Fruit fly (Drosophila melanogaster) whole organism, embryonic: ENCODE measurements around the gene CG43737.

Source experiments
- Awh ChIP-seq: fragments of 200-800 bp; sonication (Bioruptor generic); IDR thresholded peaks from 2 replicates; pipeline ENCODE4, ENCODE4 v1.3.6; 2022; ENCODE audit warnings: missing biosample characterization, missing genetic modification characterization
- Blimp-1 ChIP-seq: fragments of 200-800 bp; sonication (Bioruptor generic); optimal IDR thresholded peaks from 3 replicates; lab custom pipeline; 2018; ENCODE audit warnings: missing biosample characterization, missing genetic modification characterization, mild to moderate bottlenecking, moderate library complexity, missing genetic modification reagents
- CG10267 ChIP-seq: fragments of 200-800 bp; sonication (Bioruptor generic); optimal IDR thresholded peaks from 2 replicates; lab custom pipeline; 2018; ENCODE audit warnings: missing biosample characterization, mild to moderate bottlenecking, missing genetic modification characterization, moderate library complexity
- CG12744 ChIP-seq: fragments of 200-800 bp; sonication (Bioruptor generic); optimal IDR thresholded peaks from 2 replicates; lab custom pipeline; 2016; ENCODE audit warnings: missing biosample characterization, missing genetic modification characterization
- CG15011 ChIP-seq: fragments of 200-800 bp; sonication (Bioruptor generic); optimal IDR thresholded peaks from 3 replicates; lab custom pipeline; 2018; ENCODE audit warnings: missing biosample characterization, mild to moderate bottlenecking, missing genetic modification characterization
- CG16779 ChIP-seq: fragments of 200-800 bp; sonication (Bioruptor generic); IDR thresholded peaks from 2 replicates; pipeline ENCODE4 v1.3.6; 2022; ENCODE audit warnings: missing biosample characterization, missing genetic modification characterization
- CG18476 ChIP-seq: fragments of 200-800 bp; sonication (Bioruptor generic); optimal IDR thresholded peaks from 2 replicates; lab custom pipeline; 2016; ENCODE audit warnings: missing biosample characterization, mild to moderate bottlenecking, missing genetic modification characterization
- CG3065 ChIP-seq: fragments of 200-800 bp; sonication (Bioruptor generic); optimal IDR thresholded peaks from 2 replicates; lab custom pipeline; 2016; ENCODE audit warnings: missing biosample characterization, missing genetic modification characterization
- CG9876 ChIP-seq: fragments of 200-800 bp; sonication (Bioruptor generic); optimal IDR thresholded peaks from 2 replicates; lab custom pipeline; 2016; ENCODE audit warnings: missing biosample characterization, missing genetic modification characterization
- CHES-1-like ChIP-seq: fragments of 200-800 bp; sonication (Bioruptor generic); optimal IDR thresholded peaks from 2 replicates; lab custom pipeline; 2016; ENCODE audit warnings: missing biosample characterization, missing genetic modification characterization
- CTCF ChIP-seq: fragments of 200-800 bp; sonication (Bioruptor generic); optimal IDR thresholded peaks from 2 replicates; lab custom pipeline; 2017; ENCODE audit warnings: missing biosample characterization, mild to moderate bottlenecking, missing genetic modification characterization, moderate library complexity
- Chrac-16 ChIP-seq: fragments of 200-800 bp; sonication (Bioruptor generic); optimal IDR thresholded peaks from 3 replicates; lab custom pipeline; 2016; ENCODE audit warnings: missing biosample characterization, missing genetic modification characterization
- Deaf1 ChIP-seq: fragments of 200-800 bp; optimal IDR thresholded peaks from 3 replicates; lab custom pipeline; 2019; ENCODE audit warnings: missing biosample characterization, mild to moderate bottlenecking, missing genetic modification characterization, moderate library complexity
- Dip3 ChIP-seq: fragments of 200-800 bp; sonication (Bioruptor generic); optimal IDR thresholded peaks from 3 replicates; lab custom pipeline; 2016; ENCODE audit warnings: missing biosample characterization, missing genetic modification characterization
- Drgx ChIP-seq: fragments of 200-800 bp; sonication (Bioruptor generic); IDR thresholded peaks from 2 replicates; pipeline ENCODE4 v1.3.6; 2022; ENCODE audit warnings: missing biosample characterization, missing genetic modification characterization
- E2f2 ChIP-seq: fragments of 200-800 bp; sonication (Bioruptor generic); IDR thresholded peaks from 2 replicates; pipeline ENCODE4 v1.3.6; 2022; ENCODE audit warnings: missing biosample characterization, missing genetic modification characterization
- ERR ChIP-seq: fragments of 200-800 bp; sonication (Bioruptor generic); optimal IDR thresholded peaks from 2 replicates; lab custom pipeline; 2016; ENCODE audit warnings: missing biosample characterization, missing genetic modification characterization
- Gsc ChIP-seq: fragments of 200-800 bp; sonication (Bioruptor generic); IDR thresholded peaks from 2 replicates; pipeline ENCODE4 v1.3.6; 2022; ENCODE audit warnings: missing biosample characterization, missing genetic modification characterization
- HLH54F ChIP-seq: fragments of 200-800 bp; sonication (Bioruptor generic); optimal IDR thresholded peaks from 3 replicates; lab custom pipeline; 2016; ENCODE audit warnings: missing biosample characterization, missing genetic modification characterization
- Hsf ChIP-seq: fragments of 200-800 bp; sonication (Bioruptor generic); optimal IDR thresholded peaks from 3 replicates; lab custom pipeline; 2016; ENCODE audit warnings: missing biosample characterization, missing genetic modification characterization
- MESR4 ChIP-seq: fragments of 200-800 bp; sonication (Bioruptor generic); optimal IDR thresholded peaks from 2 replicates; lab custom pipeline; 2018; ENCODE audit warnings: missing biosample characterization, mild to moderate bottlenecking, missing genetic modification characterization, moderate library complexity
- Tbp ChIP-seq: fragments of >200 bp; optimal IDR thresholded peaks from 2 replicates; lab custom pipeline; 2018; ENCODE audit warnings: missing biosample characterization, missing genetic modification characterization
- abd-A ChIP-seq: fragments of 200-800 bp; sonication (Bioruptor generic); optimal IDR thresholded peaks from 3 replicates; lab custom pipeline; 2019; ENCODE audit warnings: missing biosample characterization, mild to moderate bottlenecking, missing genetic modification characterization, moderate library complexity
- al ChIP-seq: fragments of 200-800 bp; sonication (Bioruptor generic); IDR thresholded peaks from 2 replicates; pipeline ENCODE4 v1.3.6; 2022; ENCODE audit warnings: missing biosample characterization, missing genetic modification characterization
- bbx ChIP-seq: fragments of 200-800 bp; sonication (Bioruptor generic); IDR thresholded peaks from 2 replicates; pipeline ENCODE4 v1.3.6; 2022; ENCODE audit warnings: missing biosample characterization, missing genetic modification characterization; ENCODE audit not compliant: partially characterized antibody
- bsh ChIP-seq, 2 experiments: fragments of 200-800 bp; sonication (Bioruptor generic); optimal IDR thresholded peaks; 2 replicates each; lab custom pipeline; 2017 to 2018; ENCODE audit warnings: mild to moderate bottlenecking in 2 of 2, missing biosample characterization in 2 of 2, missing genetic modification characterization in 2 of 2, moderate library complexity in 1 of 2
- ci ChIP-seq: fragments of 200-800 bp; sonication (Bioruptor generic); IDR thresholded peaks from 3 replicates; pipeline ENCODE4 v1.3.6; 2022; ENCODE audit warnings: missing biosample characterization, missing genetic modification characterization
- corto ChIP-seq: fragments of 200-800 bp; sonication (Bioruptor generic); optimal IDR thresholded peaks from 2 replicates; lab custom pipeline; 2016; ENCODE audit warnings: missing biosample characterization, mild to moderate bottlenecking, missing genetic modification characterization, moderate library complexity
- gcm2 ChIP-seq: fragments of 200-800 bp; sonication (Bioruptor generic); optimal IDR thresholded peaks from 2 replicates; lab custom pipeline; 2016; ENCODE audit warnings: missing biosample characterization, missing genetic modification characterization
- gfzf ChIP-seq: fragments of 200-800 bp; sonication (Bioruptor generic); optimal IDR thresholded peaks from 2 replicates; lab custom pipeline; 2016; ENCODE audit warnings: missing biosample characterization, mild to moderate bottlenecking, missing genetic modification characterization, moderate library complexity
- gsb-n ChIP-seq: fragments of 200-800 bp; sonication (Bioruptor generic); optimal IDR thresholded peaks from 3 replicates; lab custom pipeline; 2018; ENCODE audit warnings: missing biosample characterization, mild to moderate bottlenecking, missing genetic modification characterization
- lab ChIP-seq: fragments of 200-800 bp; sonication (Bioruptor generic); optimal IDR thresholded peaks from 3 replicates; lab custom pipeline; 2017; ENCODE audit warnings: missing biosample characterization, missing genetic modification characterization, mild to moderate bottlenecking, moderate library complexity, missing genetic modification reagents
- onecut ChIP-seq: fragments of 200-800 bp; sonication (Bioruptor generic); IDR thresholded peaks from 2 replicates; pipeline ENCODE4 v1.3.6; 2022; ENCODE audit warnings: missing biosample characterization, missing genetic modification characterization
- pros ChIP-seq: fragments of 200-800 bp; sonication (Bioruptor generic); optimal IDR thresholded peaks from 3 replicates; lab custom pipeline; 2019; ENCODE audit warnings: missing biosample characterization, mild to moderate bottlenecking, missing genetic modification characterization, moderate library complexity
- run ChIP-seq: fragments of 200-800 bp; sonication (Bioruptor generic); optimal IDR thresholded peaks from 3 replicates; lab custom pipeline; 2018; ENCODE audit warnings: missing biosample characterization, mild to moderate bottlenecking, missing genetic modification characterization
- salm ChIP-seq: fragments of 200-800 bp; sonication (Bioruptor generic); optimal IDR thresholded peaks from 2 replicates; lab custom pipeline; 2018; ENCODE audit warnings: missing biosample characterization, mild to moderate bottlenecking, missing genetic modification characterization
- scrt ChIP-seq: fragments of 200-800 bp; sonication (Bioruptor generic); optimal IDR thresholded peaks from 2 replicates; lab custom pipeline; 2018; ENCODE audit warnings: missing biosample characterization, mild to moderate bottlenecking, missing genetic modification characterization, moderate library complexity
- sd ChIP-seq: fragments of 200-800 bp; sonication (Bioruptor generic); optimal IDR thresholded peaks from 3 replicates; lab custom pipeline; 2018; ENCODE audit warnings: missing biosample characterization, mild to moderate bottlenecking, missing genetic modification characterization, moderate library complexity
- sens ChIP-seq: fragments of 200-800 bp; sonication (Bioruptor generic); peaks from one replicate; lab custom pipeline; 2016; ENCODE audit warnings: missing biosample characterization, missing genetic modification characterization
- sqz ChIP-seq: fragments of 200-800 bp; sonication (Bioruptor generic); optimal IDR thresholded peaks from 3 replicates; lab custom pipeline; 2018; ENCODE audit warnings: missing biosample characterization, mild to moderate bottlenecking, missing genetic modification characterization
- tap ChIP-seq: fragments of 200-800 bp; optimal IDR thresholded peaks from 3 replicates; lab custom pipeline; 2019; ENCODE audit warnings: missing biosample characterization, mild to moderate bottlenecking, missing genetic modification characterization, moderate library complexity
- vvl ChIP-seq: fragments of 200-800 bp; sonication (Bioruptor generic); IDR thresholded peaks from 2 replicates; pipeline ENCODE4 v1.3.6; 2022; ENCODE audit warnings: missing biosample characterization, missing genetic modification characterization

The CG43737 gene

dm6 chrX:15143267-15143830 lies 31.9 kb upstream of the CG43737 start (continued):
- no peak for TF ChIP-seq HLH54F (GFP tag; lab: Kevin White, UChicago)
- TF ChIP-seq, all 482 proteins: peak for 9

dm6 chrX:15147069-15147468 lies 28.2 kb upstream of the CG43737 start:
- peak; percentile 98 for TF ChIP-seq pros (GFP tag; lab: Kevin White, UChicago)
- no peak for TF ChIP-seq al (GFP tag; lab: Robert Waterston, UW)
- TF ChIP-seq salm, result no peak
- no peak for TF ChIP-seq CG16779
- no peak for TF ChIP-seq CTCF (GFP tag; lab: Kevin White, UChicago)
- no peak for TF ChIP-seq Tbp (GFP tag; lab: Kevin White, UChicago)
- no peak for TF ChIP-seq run (tag; lab: Kevin White, UChicago)
- no peak for TF ChIP-seq lab (GFP tag; lab: Kevin White, UChicago)
- peak; percentile 88 for TF ChIP-seq Blimp-1 (GFP tag; lab: Kevin White, UChicago)
- no peak for TF ChIP-seq corto (GFP tag; lab: Kevin White, UChicago)
- no peak for TF ChIP-seq CG10267
- TF ChIP-seq MESR4 (GFP tag; lab: Kevin White, UChicago), result no peak
- no peak for TF ChIP-seq E2f2 (GFP tag; lab: Robert Waterston, UW)

- TF ChIP-seq CG3065 (GFP tag; lab: Kevin White, UChicago) (no peak), Deaf1 (tag; lab: Kevin White, UChicago) (peak; percentile 7), bsh (GFP tag; optimal IDR thresholded peaks at IDR 0.05; lab: Kevin White, UChicago) (peak in 1 of 2 experiments; percentile 5), bbx (GFP tag; lab: Robert Waterston, UW) (no peak), Dip3 (GFP tag; lab: Kevin White, UChicago) (no peak), Blimp-1 (GFP tag; lab: Kevin White, UChicago) (peak; percentile 64), ERR (GFP tag; lab: Kevin White, UChicago) (no peak), CG18476 (GFP tag; lab: Kevin White, UChicago) (no peak), sens (GFP tag; lab: Kevin White, UChicago) (peak; percentile 33), gcm2 (GFP tag; lab: Kevin White, UChicago) (no peak)
Observed at dm6 chrX:15150261-15150660, 25.0 kb upstream of the CG43737 start.

- no peak for TF ChIP-seq CG15011 (GFP tag; lab: Kevin White, UChicago)
- TF ChIP-seq Drgx (GFP tag; lab: Robert Waterston, UW), result peak; percentile 48; the same call in 1 of the 2 replicates
- TF ChIP-seq CG12744 (GFP tag; lab: Kevin White, UChicago), result no peak
- TF ChIP-seq ci (GFP tag; lab: Robert Waterston, UW), result 0 out of 3 replicates have a peak, but pooled peaks have one; percentile 36
Observed at dm6 chrX:15152058-15152457, 23.2 kb upstream of the CG43737 start.

dm6 chrX:15156286-15156685 lies 19.0 kb upstream of the CG43737 start:
- no peak for TF ChIP-seq CG9876 (GFP tag; lab: Kevin White, UChicago)
- TF ChIP-seq Drgx (GFP tag; lab: Robert Waterston, UW), result peak; percentile 68

dm6 chrX:15157230-15157629 lies 18.0 kb upstream of the CG43737 start:
- TF ChIP-seq Awh (GFP tag; lab: Robert Waterston, UW), result 0 out of 2 replicates have a peak, but pooled peaks have one; percentile 11
- peak; percentile 27; the same call in 1 of the 2 replicates for TF ChIP-seq vvl (GFP tag; lab: Robert Waterston, UW)
- peak; percentile 63 for TF ChIP-seq sd
- no peak for TF ChIP-seq gsb-n (tag; lab: Kevin White, UChicago)
- TF ChIP-seq MESR4 (GFP tag; lab: Kevin White, UChicago), result no peak
- TF ChIP-seq onecut (GFP tag; lab: Robert Waterston, UW), result peak; percentile 80
- no peak for TF ChIP-seq Gsc (GFP tag; lab: Robert Waterston, UW)
- TF ChIP-seq Chrac-16 (GFP tag; lab: Kevin White, UChicago), result no peak
- no peak for TF ChIP-seq tap (tag; lab: Kevin White, UChicago)
- TF ChIP-seq gfzf (GFP tag; lab: Kevin White, UChicago), result no peak
- TF ChIP-seq scrt (GFP tag; lab: Kevin White, UChicago), result no peak
- TF ChIP-seq CHES-1-like (GFP tag; lab: Kevin White, UChicago), result no peak
- TF ChIP-seq Hsf, result no peak
- peak; percentile 1 for TF ChIP-seq abd-A (tag; lab: Kevin White, UChicago)
- peak; percentile 5 for TF ChIP-seq sqz (GFP tag; lab: Kevin White, UChicago)
